Worm (Caenorhabditis elegans) whole organism, L3 larva: ENCODE measurements around the gene Y105C5A.1270.
A peak's percentile ranks its signal among the peaks of the same experiment; 100 is the strongest.

ENCODE experiments used
- R02D3.7 ChIP-seq: fragments of 150-350 bp; optimal IDR thresholded peaks from 2 replicates; lab custom pipeline; 2014; ENCODE audit warnings: missing biosample characterization, missing genetic modification characterization
- ZK546.5 ChIP-seq: sonication (generic microtip); optimal IDR thresholded peaks from 2 replicates; lab custom pipeline; 2017; ENCODE audit warnings: missing biosample characterization, missing genetic modification characterization
- aly-2 ChIP-seq: fragments of 150-350 bp; optimal IDR thresholded peaks from 2 replicates; lab custom pipeline; 2014; ENCODE audit warnings: missing biosample characterization, missing genetic modification characterization
- ama-1 ChIP-seq: fragments of 150-350 bp; optimal IDR thresholded peaks from 2 replicates; lab custom pipeline; 2018
- ceh-16 ChIP-seq: sonication (generic microtip); optimal IDR thresholded peaks from 2 replicates; lab custom pipeline; 2017; ENCODE audit warnings: missing biosample characterization, missing genetic modification characterization
- ceh-28 ChIP-seq: fragments of 150-350 bp; optimal IDR thresholded peaks from 2 replicates; lab custom pipeline; 2014; ENCODE audit warnings: missing biosample characterization, missing genetic modification reagents, missing genetic modification characterization
- ceh-9 ChIP-seq: sonication (generic microtip); optimal IDR thresholded peaks from 2 replicates; lab custom pipeline; 2018; ENCODE audit warnings: missing biosample characterization, missing genetic modification characterization
- daf-12 ChIP-seq: fragments of 150-350 bp; optimal IDR thresholded peaks from 2 replicates; lab custom pipeline; 2014; ENCODE audit warnings: missing biosample characterization, missing genetic modification reagents, missing genetic modification characterization
- egl-27 ChIP-seq: sonication (generic microtip); optimal IDR thresholded peaks from 4 replicates; lab custom pipeline; 2017; ENCODE audit warnings: missing biosample characterization, missing genetic modification reagents, missing genetic modification characterization
- egl-5 ChIP-seq: fragments of 150-350 bp; optimal IDR thresholded peaks from 2 replicates; lab custom pipeline; 2017; ENCODE audit warnings: missing biosample characterization, missing genetic modification reagents, missing genetic modification characterization, inconsistent platforms
- elt-1 ChIP-seq: fragments of 150-350 bp; optimal IDR thresholded peaks from 2 replicates; lab custom pipeline; 2014; ENCODE audit warnings: missing biosample characterization, missing genetic modification characterization
- elt-2 ChIP-seq: sonication (generic microtip); optimal IDR thresholded peaks from 2 replicates; lab custom pipeline; 2016; ENCODE audit warnings: missing genetic modification reagents, mild to moderate bottlenecking, missing genetic modification characterization, missing compliant biosample characterization
- fkh-2 ChIP-seq: fragments of 150-350 bp; optimal IDR thresholded peaks from 2 replicates; lab custom pipeline; 2014; ENCODE audit warnings: missing biosample characterization, missing genetic modification reagents, missing genetic modification characterization
- hmg-11 ChIP-seq: sonication (generic microtip); optimal IDR thresholded peaks from 2 replicates; lab custom pipeline; 2016; ENCODE audit warnings: missing genetic modification characterization, missing compliant biosample characterization
- jun-1 ChIP-seq: fragments of 150-350 bp; optimal IDR thresholded peaks from 2 replicates; lab custom pipeline; 2014; ENCODE audit warnings: missing biosample characterization, missing genetic modification reagents, missing genetic modification characterization
- lin-15B ChIP-seq: fragments of 150-350 bp; optimal IDR thresholded peaks from 2 replicates; lab custom pipeline; 2014; ENCODE audit warnings: missing biosample characterization, missing genetic modification characterization
- lsy-12 ChIP-seq: sonication (generic microtip); optimal IDR thresholded peaks from 2 replicates; lab custom pipeline; 2016; ENCODE audit warnings: mild to moderate bottlenecking, missing genetic modification characterization, missing compliant biosample characterization
- mdl-1 ChIP-seq: fragments of 150-350 bp; optimal IDR thresholded peaks from 2 replicates; lab custom pipeline; 2014; ENCODE audit warnings: missing biosample characterization, missing genetic modification characterization
- nfya-1 ChIP-seq: sonication (generic microtip); optimal IDR thresholded peaks from 2 replicates; lab custom pipeline; 2017; ENCODE audit warnings: missing genetic modification characterization, mild to moderate bottlenecking, missing compliant biosample characterization, antibody characterized with exemption, moderate library complexity; ENCODE audit not compliant: insufficient read depth
- nhr-11 ChIP-seq: fragments of 150-350 bp; optimal IDR thresholded peaks from 2 replicates; lab custom pipeline; 2014; ENCODE audit warnings: missing biosample characterization, missing genetic modification characterization
- nhr-12 ChIP-seq: fragments of 150-350 bp; optimal IDR thresholded peaks from 2 replicates; lab custom pipeline; 2014; ENCODE audit warnings: missing biosample characterization, missing genetic modification characterization
- nhr-28 ChIP-seq: fragments of 150-350 bp; optimal IDR thresholded peaks from 2 replicates; lab custom pipeline; 2014; ENCODE audit warnings: missing biosample characterization, missing genetic modification characterization
- nhr-43 ChIP-seq: sonication (generic microtip); optimal IDR thresholded peaks from 2 replicates; lab custom pipeline; 2016; ENCODE audit warnings: mild to moderate bottlenecking, missing genetic modification characterization, missing compliant biosample characterization; ENCODE audit not compliant: poor library complexity, severe bottlenecking
- nhr-67 ChIP-seq: fragments of 150-350 bp; optimal IDR thresholded peaks from 2 replicates; lab custom pipeline; 2014; ENCODE audit warnings: missing biosample characterization, missing genetic modification characterization
- pha-4 ChIP-seq: fragments of 150-350 bp; optimal IDR thresholded peaks from 2 replicates; lab custom pipeline; 2014; ENCODE audit warnings: missing biosample characterization, missing genetic modification reagents, missing genetic modification characterization
- pqm-1 ChIP-seq: fragments of 150-350 bp; optimal IDR thresholded peaks from 2 replicates; lab custom pipeline; 2017; ENCODE audit warnings: missing biosample characterization, missing genetic modification characterization, inconsistent platforms
- sea-2 ChIP-seq: fragments of 150-350 bp; sonication (generic microtip); optimal IDR thresholded peaks from 4 replicates; lab custom pipeline; 2014; ENCODE audit warnings: missing biosample characterization, missing genetic modification reagents, missing genetic modification characterization
- unc-39 ChIP-seq: sonication (generic microtip); optimal IDR thresholded peaks from 4 replicates; lab custom pipeline; 2017; ENCODE audit warnings: missing biosample characterization, missing genetic modification characterization
- unc-62 ChIP-seq: fragments of 150-350 bp; sonication (generic microtip); optimal IDR thresholded peaks from 4 replicates; lab custom pipeline; 2014; ENCODE audit warnings: missing biosample characterization, missing genetic modification reagents, missing genetic modification characterization
- zag-1 ChIP-seq: fragments of 150-350 bp; optimal IDR thresholded peaks from 2 replicates; lab custom pipeline; 2014; ENCODE audit warnings: missing biosample characterization, missing genetic modification characterization
- ztf-11 ChIP-seq: fragments of 150-350 bp; optimal IDR thresholded peaks from 2 replicates; lab custom pipeline; 2014; ENCODE audit warnings: missing biosample characterization, missing genetic modification characterization
- ztf-4 ChIP-seq: fragments of 150-350 bp; optimal IDR thresholded peaks from 2 replicates; lab custom pipeline; 2014; ENCODE audit warnings: missing biosample characterization, missing genetic modification characterization

The Y105C5A.1270 gene

ce11 chrIV:15849656-15850055, 3.2 kb upstream of the Y105C5A.1270 start, which contains the start of gene Y105C5A.24:
Gene Y105C5A.24, plus strand, starts transcription at chrIV:15849875.
- peak; percentile 80 for TF ChIP-seq elt-2 (tag; lab: Kevin White, UChicago)
- TF ChIP-seq pha-4 (tag; lab: Kevin White, UChicago) = peak; percentile 46
- TF ChIP-seq sea-2 (GFP tag; lab: Kevin White, UChicago) = no peak
- peak; percentile 92 for TF ChIP-seq pqm-1 (tag; lab: Kevin White, UChicago)
- no peak for TF ChIP-seq nhr-28 (tag; lab: Kevin White, UChicago)

DNA sequence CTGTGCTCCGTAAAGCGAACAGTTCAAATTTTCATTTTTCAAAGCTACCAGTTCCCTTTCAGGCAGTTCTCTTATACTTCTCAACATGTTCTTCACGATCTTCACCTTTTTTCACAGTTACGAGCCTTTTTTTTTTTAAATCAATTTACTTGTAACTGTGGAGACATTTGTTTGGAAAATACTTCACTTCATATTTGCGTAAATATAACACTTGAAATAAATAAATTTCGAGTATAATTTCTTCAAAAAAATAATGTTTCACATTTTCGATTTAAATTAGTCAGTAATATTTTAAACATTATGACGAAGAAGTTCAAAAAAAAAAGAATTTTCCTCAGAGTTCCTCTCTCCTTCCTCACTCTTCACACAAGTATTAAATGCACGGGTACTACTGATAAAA, 643 bp upstream of the Y105C5A.1270 start, which contains the start of gene Y105C5A.1269:
Gene Y105C5A.1269 (plus strand): TSS at position 301 of the 400 bp plus-strand sequence.
- TF ChIP-seq unc-62 (GFP tag; lab: Kevin White, UChicago) = no peak

DNA sequence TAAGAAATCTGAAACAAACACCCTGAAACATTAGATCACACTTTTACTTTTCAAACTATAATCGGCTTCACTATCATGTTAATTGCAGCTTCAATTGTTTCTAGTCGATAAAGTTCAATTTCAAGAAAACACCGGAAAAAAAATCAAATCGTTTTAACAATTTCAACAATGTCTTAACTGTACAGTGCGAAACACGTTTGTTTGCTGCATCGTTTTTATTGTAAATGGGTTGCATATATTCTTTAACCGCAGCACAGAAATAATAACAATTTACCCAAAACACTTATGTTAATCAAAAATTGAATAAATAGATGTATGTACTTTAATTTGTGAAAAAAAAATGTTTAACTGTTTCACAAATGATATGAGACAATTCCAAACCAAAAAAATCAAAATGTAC, 2.4 kb downstream of the Y105C5A.1270 start:
- TF ChIP-seq egl-27 (tag; lab: Kevin White, UChicago) (no peak), nhr-28 (tag; lab: Kevin White, UChicago) (no peak), ceh-9 (tag; lab: Kevin White, UChicago) (no peak), ztf-11 (tag; lab: Kevin White, UChicago) (no peak), egl-5 (tag; lab: Kevin White, UChicago) (no peak), sea-2 (GFP tag; lab: Kevin White, UChicago) (no peak), lsy-12 (tag; lab: Kevin White, UChicago) (no peak), R02D3.7 (tag; lab: Kevin White, UChicago) (no peak), aly-2 (no peak), nhr-12 (tag; lab: Kevin White, UChicago) (no peak), unc-62 (GFP tag; lab: Kevin White, UChicago) (no peak), nhr-67 (tag; lab: Kevin White, UChicago) (no peak), lin-15B (tag; lab: Kevin White, UChicago) (no peak), ceh-16 (no peak), ama-1 (lab: Kevin White, UChicago) (no peak), ceh-28 (tag; lab: Kevin White, UChicago) (no peak)

DNA sequence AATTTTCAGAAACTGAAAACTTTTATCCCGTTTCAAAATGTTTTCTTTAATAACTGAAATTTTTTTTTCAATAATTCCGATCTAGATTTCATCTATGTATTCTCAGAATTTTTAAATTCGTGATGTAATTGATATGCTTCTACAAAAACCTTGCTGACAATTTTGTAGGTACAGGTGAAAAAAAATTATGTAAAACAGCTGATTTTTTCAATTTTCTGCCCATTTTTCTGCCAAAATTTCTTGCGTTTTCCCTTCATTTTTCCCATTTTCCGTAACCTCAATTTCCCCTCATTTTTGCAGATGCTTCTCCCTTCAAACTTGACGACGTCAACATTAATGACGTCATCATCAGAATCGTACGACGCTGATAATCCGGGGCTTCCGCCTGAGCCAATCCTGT, 26.7 kb downstream of the Y105C5A.1270 start, which contains the start of gene daf-38:
Gene daf-38 (plus strand): TSS at position 301 of the 400 bp plus-strand sequence.
- TF ChIP-seq nhr-11 (tag; lab: Kevin White, UChicago) (no peak), hmg-11 (tag; lab: Kevin White, UChicago) (no peak), zag-1 (tag; lab: Kevin White, UChicago) (no peak), ama-1 (lab: Kevin White, UChicago) (no peak)
- TF ChIP-seq, all 47 proteins: peak for 0

DNA sequence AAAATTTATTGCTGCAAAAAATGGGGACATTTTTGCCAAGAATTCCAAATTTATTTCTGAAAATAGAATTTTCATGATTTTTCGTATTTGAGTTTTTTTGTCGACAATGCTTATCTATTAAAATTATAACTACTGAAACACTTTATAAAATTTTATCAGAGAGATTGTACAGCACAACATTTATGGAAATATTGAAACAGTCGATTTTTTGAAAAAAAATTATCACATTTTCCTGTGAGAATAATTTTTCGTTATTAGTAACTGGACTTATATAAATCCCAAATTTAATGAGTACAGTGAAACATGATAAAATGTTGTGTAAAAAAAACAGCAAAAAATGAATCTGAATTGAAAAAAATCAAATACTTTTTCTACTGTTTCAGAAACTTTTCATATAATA, 29.0 kb downstream of the Y105C5A.1270 start:
- no peak for TF ChIP-seq R02D3.7 (tag; lab: Kevin White, UChicago)
- TF ChIP-seq egl-27 (tag; lab: Kevin White, UChicago) = no peak
- TF ChIP-seq daf-12 (tag; lab: Kevin White, UChicago) = no peak
- no peak for TF ChIP-seq pqm-1 (tag; lab: Kevin White, UChicago)
- TF ChIP-seq unc-62 (GFP tag; lab: Kevin White, UChicago) = no peak
- no peak for TF ChIP-seq nhr-43
- TF ChIP-seq elt-1 (tag; lab: Kevin White, UChicago) = no peak
- TF ChIP-seq nhr-12 (tag; lab: Kevin White, UChicago) = no peak
- no peak for TF ChIP-seq hmg-11 (tag; lab: Kevin White, UChicago)
- TF ChIP-seq ceh-16 = no peak
- no peak for TF ChIP-seq unc-39 (tag; lab: Kevin White, UChicago)
- no peak for TF ChIP-seq fkh-2 (tag; lab: Kevin White, UChicago)
- TF ChIP-seq ceh-28 (tag; lab: Kevin White, UChicago) = no peak
- no peak for TF ChIP-seq jun-1 (tag; lab: Kevin White, UChicago)
- TF ChIP-seq mdl-1 = no peak
- TF ChIP-seq ZK546.5 (tag; lab: Kevin White, UChicago) = no peak
- no peak for TF ChIP-seq ztf-11 (tag; lab: Kevin White, UChicago)
- no peak for TF ChIP-seq ztf-4 (tag; lab: Kevin White, UChicago)
- TF ChIP-seq ama-1 (lab: Kevin White, UChicago) = no peak

DNA sequence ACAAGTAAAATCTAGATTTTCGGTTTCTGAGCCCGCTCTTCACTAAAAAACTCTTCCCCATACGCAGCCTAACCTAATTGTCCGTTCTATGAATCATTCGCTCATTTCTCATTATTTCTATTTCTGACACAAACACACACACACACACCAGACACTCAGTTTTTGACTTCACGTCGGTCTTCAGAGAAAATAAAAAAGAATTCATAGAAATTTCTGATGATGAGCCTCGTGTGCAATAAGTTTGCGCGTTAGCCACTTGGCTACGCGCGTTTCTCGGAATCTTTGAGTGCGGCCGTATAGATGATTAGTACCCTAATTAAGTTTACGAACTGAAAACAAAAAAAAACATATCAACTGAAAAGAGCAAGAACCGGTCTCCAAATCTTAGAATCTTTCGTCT, 32.4 kb downstream of the Y105C5A.1270 start:
- no peak for TF ChIP-seq lsy-12 (tag; lab: Kevin White, UChicago)
- peak; percentile 2 for TF ChIP-seq nfya-1 (tag; lab: Kevin White, UChicago)
